Worm (Caenorhabditis elegans) whole organism, L4 larva: ENCODE results near the gene srsx-15.

Experiments
- D1046.2 ChIP-seq: fragments of 200-800 bp; sonication (Bioruptor generic); IDR thresholded peaks from 2 replicates; pipeline ENCODE4 v1.3.6; 2022; ENCODE audit warnings: missing genetic modification characterization, missing compliant biosample characterization
- F10B5.3 ChIP-seq: sonication (generic microtip); optimal IDR thresholded peaks from 2 replicates; lab custom pipeline; 2016; ENCODE audit warnings: mild to moderate bottlenecking, missing genetic modification characterization, missing compliant biosample characterization
- F26F4.8 ChIP-seq: fragments of 200-800 bp; sonication (Bioruptor generic); conservative IDR thresholded peaks from 2 replicates; pipeline ENCODE4 v1.3.6; 2022; ENCODE audit warnings: missing genetic modification characterization, missing compliant biosample characterization
- F44E2.7 ChIP-seq: fragments of 200-800 bp; sonication (Bioruptor generic); IDR thresholded peaks from 2 replicates; pipeline ENCODE4 v2.1.2; 2022; ENCODE audit warnings: missing genetic modification characterization, missing compliant biosample characterization
- R02D3.7 ChIP-seq: fragments of 150-350 bp; sonication (generic microtip); optimal IDR thresholded peaks from 3 replicates; lab custom pipeline; 2014; ENCODE audit warnings: missing biosample characterization, missing genetic modification characterization
- Y105C5A.15 ChIP-seq: fragments of 200-800 bp; sonication (Bioruptor generic); IDR thresholded peaks from 2 replicates; pipeline ENCODE4 v1.3.6; 2022; ENCODE audit warnings: missing genetic modification characterization, missing compliant biosample characterization
- Y48G9A.11 ChIP-seq: fragments of 200-800 bp; sonication (Bioruptor generic); IDR thresholded peaks from 2 replicates; pipeline ENCODE4 v1.3.6; 2022; ENCODE audit warnings: missing genetic modification reagents, missing genetic modification characterization, missing compliant biosample characterization
- Y5F2A.4 ChIP-seq: fragments of 200-800 bp; sonication (Bioruptor generic); optimal IDR thresholded peaks from 2 replicates; lab custom pipeline; 2018; ENCODE audit warnings: mild to moderate bottlenecking, missing genetic modification characterization, missing compliant biosample characterization
- ZK337.2 ChIP-seq: fragments of 200-800 bp; sonication (Bioruptor generic); IDR thresholded peaks from 2 replicates; pipeline ENCODE4 v1.3.6; 2022; ENCODE audit warnings: missing genetic modification reagents, missing genetic modification characterization, missing compliant biosample characterization
- ama-1 ChIP-seq: fragments of 150-350 bp; optimal IDR thresholded peaks from 2 replicates; lab custom pipeline; 2014; ENCODE audit warnings: inconsistent platforms, mixed read lengths
- ceh-20 ChIP-seq: fragments of 200-800 bp; sonication (Bioruptor generic); IDR thresholded peaks from 2 replicates; pipeline ENCODE4 v1.3.6; 2022; ENCODE audit warnings: missing genetic modification reagents, missing genetic modification characterization, missing compliant biosample characterization
- ceh-28 ChIP-seq: fragments of 150-350 bp; optimal IDR thresholded peaks from 2 replicates; lab custom pipeline; 2014; ENCODE audit warnings: missing biosample characterization, missing genetic modification reagents, missing genetic modification characterization
- ceh-32 ChIP-seq: sonication (generic microtip); optimal IDR thresholded peaks from 2 replicates; lab custom pipeline; 2016; ENCODE audit warnings: mild to moderate bottlenecking, missing genetic modification characterization, missing compliant biosample characterization; ENCODE audit not compliant: poor library complexity
- ceh-44 ChIP-seq: fragments of 200-800 bp; sonication (Bioruptor generic); IDR thresholded peaks from 2 replicates; pipeline ENCODE4 v1.3.6; 2022; ENCODE audit warnings: missing genetic modification reagents, missing genetic modification characterization, missing compliant biosample characterization
- ceh-62 ChIP-seq: sonication (generic microtip); optimal IDR thresholded peaks from 2 replicates; lab custom pipeline; 2017; ENCODE audit warnings: missing biosample characterization, missing genetic modification characterization
- cey-2 ChIP-seq: sonication (generic microtip); optimal IDR thresholded peaks from 3 replicates; lab custom pipeline; 2017; ENCODE audit warnings: missing genetic modification characterization, mild to moderate bottlenecking, missing compliant biosample characterization, antibody characterized with exemption, borderline replicate concordance; ENCODE audit not compliant: insufficient read depth
- daf-8 ChIP-seq: fragments of 200-800 bp; sonication (Bioruptor generic); IDR thresholded peaks from 2 replicates; pipeline ENCODE4 v1.3.6; 2022; ENCODE audit warnings: missing genetic modification characterization, missing compliant biosample characterization
- dmd-6 ChIP-seq: fragments of 200-800 bp; sonication (Bioruptor generic); IDR thresholded peaks from 2 replicates; pipeline ENCODE4 v1.3.6; 2022; ENCODE audit warnings: missing genetic modification reagents, missing genetic modification characterization, missing compliant biosample characterization
- dmd-9 ChIP-seq: fragments of 200-800 bp; sonication (Bioruptor generic); IDR thresholded peaks from 2 replicates; pipeline ENCODE4 v1.3.6; 2022; ENCODE audit warnings: missing genetic modification reagents, missing genetic modification characterization, missing compliant biosample characterization
- dve-1 ChIP-seq: sonication (generic microtip); optimal IDR thresholded peaks from 2 replicates; lab custom pipeline; 2017; ENCODE audit warnings: antibody characterized with exemption, mild to moderate bottlenecking, missing genetic modification characterization, missing compliant biosample characterization; ENCODE audit not compliant: insufficient read depth
- egl-27 ChIP-seq: sonication (generic microtip); optimal IDR thresholded peaks from 3 replicates; lab custom pipeline; 2017; ENCODE audit warnings: missing biosample characterization, missing genetic modification reagents, missing genetic modification characterization
- egl-43 ChIP-seq: fragments of 200-800 bp; sonication (Bioruptor generic); IDR thresholded peaks from 2 replicates; pipeline ENCODE4 v1.3.6; 2022; ENCODE audit warnings: missing genetic modification reagents, missing genetic modification characterization, missing compliant biosample characterization
- fkh-10 ChIP-seq: fragments of 150-350 bp; optimal IDR thresholded peaks from 2 replicates; lab custom pipeline; 2014; ENCODE audit warnings: missing biosample characterization, missing genetic modification reagents, missing genetic modification characterization
- hif-1 ChIP-seq, 2 experiments: sonication (generic microtip); optimal IDR thresholded peaks; 2 replicates each; lab custom pipeline; 2016 to 2017; ENCODE audit warnings: missing compliant biosample characterization in 2 of 2, missing genetic modification characterization in 2 of 2, missing genetic modification reagents in 2 of 2, missing genotype in 2 of 2, mild to moderate bottlenecking in 1 of 2
- hlh-11 ChIP-seq: fragments of 200-800 bp; sonication (Bioruptor generic); optimal IDR thresholded peaks from 2 replicates; lab custom pipeline; 2018; ENCODE audit warnings: mild to moderate bottlenecking, missing genetic modification characterization, missing compliant biosample characterization
- hlh-30 ChIP-seq: sonication (generic microtip); optimal IDR thresholded peaks from 2 replicates; lab custom pipeline; 2017; ENCODE audit warnings: antibody characterized with exemption, mild to moderate bottlenecking, missing genetic modification characterization, missing compliant biosample characterization; ENCODE audit not compliant: insufficient read depth
- jun-1 ChIP-seq: fragments of 150-350 bp; optimal IDR thresholded peaks from 2 replicates; lab custom pipeline; 2014; ENCODE audit warnings: missing biosample characterization, missing genetic modification reagents, missing genetic modification characterization
- lin-1 ChIP-seq: fragments of 200-800 bp; sonication (Bioruptor generic); IDR thresholded peaks from 2 replicates; pipeline ENCODE4 v1.3.6; 2022; ENCODE audit warnings: missing genetic modification reagents, missing genetic modification characterization, missing compliant biosample characterization
- lin-39 ChIP-seq: fragments of 150-350 bp; optimal IDR thresholded peaks from 2 replicates; lab custom pipeline; 2014; ENCODE audit warnings: missing biosample characterization, missing genetic modification reagents, missing genetic modification characterization
- madf-5 ChIP-seq, 2 experiments: fragments of 200-800 bp; sonication (Bioruptor generic); IDR thresholded peaks; 2 replicates each; pipeline ENCODE4 v1.3.6; 2022; ENCODE audit warnings: missing compliant biosample characterization in 2 of 2, missing genetic modification characterization in 2 of 2
- madf-9 ChIP-seq: fragments of 200-800 bp; sonication (Bioruptor generic); conservative IDR thresholded peaks from 2 replicates; pipeline ENCODE4 v1.3.6; 2022; ENCODE audit warnings: missing genetic modification reagents, missing genetic modification characterization, missing compliant biosample characterization
- mdl-1 ChIP-seq, 2 experiments: fragments of 150-350 bp in 1 of 2; sonication (generic microtip) in 1 of 2; optimal IDR thresholded peaks; 2 replicates each; lab custom pipeline; 2014 to 2017; ENCODE audit warnings: missing biosample characterization in 2 of 2, missing genetic modification characterization in 2 of 2
- nhr-10 ChIP-seq: fragments of 150-350 bp; optimal IDR thresholded peaks from 2 replicates; lab custom pipeline; 2014; ENCODE audit warnings: missing biosample characterization, missing genetic modification characterization
- nhr-111 ChIP-seq: fragments of 200-800 bp; sonication (Bioruptor generic); optimal IDR thresholded peaks from 2 replicates; lab custom pipeline; 2018; ENCODE audit warnings: mild to moderate bottlenecking, missing genetic modification characterization, missing compliant biosample characterization
- nhr-25 ChIP-seq: sonication (generic microtip); optimal IDR thresholded peaks from 2 replicates; lab custom pipeline; 2017; ENCODE audit warnings: missing genetic modification characterization, mild to moderate bottlenecking, missing compliant biosample characterization, antibody characterized with exemption, moderate library complexity, borderline replicate concordance; ENCODE audit not compliant: insufficient read depth
- nhr-28 ChIP-seq: fragments of 150-350 bp; optimal IDR thresholded peaks from 2 replicates; lab custom pipeline; 2014; ENCODE audit warnings: missing biosample characterization, missing genetic modification characterization
- nhr-6 ChIP-seq: fragments of 150-350 bp; optimal IDR thresholded peaks from 2 replicates; lab custom pipeline; 2014; ENCODE audit warnings: missing biosample characterization, missing genetic modification characterization
- nhr-77 ChIP-seq: fragments of 150-350 bp; optimal IDR thresholded peaks from 2 replicates; lab custom pipeline; 2014; ENCODE audit warnings: missing biosample characterization, missing genetic modification characterization
- pha-4 ChIP-seq, 2 experiments: fragments of 150-350 bp in 1 of 2; fragments of 200-800 bp in 1 of 2; sonication (Bioruptor generic) in 1 of 2; IDR thresholded peaks in 1 of 2; optimal IDR thresholded peaks in 1 of 2; 2 replicates each; pipeline versions ENCODE4 v1.3.6 to Lab custom; 2014 to 2022; ENCODE audit warnings: missing genetic modification characterization in 2 of 2, missing genetic modification reagents in 2 of 2, missing biosample characterization in 1 of 2, missing compliant biosample characterization in 1 of 2
- sdz-12 ChIP-seq: fragments of 200-800 bp; sonication (Bioruptor generic); optimal IDR thresholded peaks from 2 replicates; lab custom pipeline; 2018; ENCODE audit warnings: mild to moderate bottlenecking, missing genetic modification characterization, missing compliant biosample characterization
- skn-1 ChIP-seq: fragments of 150-350 bp; optimal IDR thresholded peaks from 2 replicates; lab custom pipeline; 2014; ENCODE audit warnings: missing biosample characterization, missing genetic modification characterization
- snpc-1.2 ChIP-seq: fragments of 200-800 bp; sonication (Bioruptor generic); IDR thresholded peaks from 2 replicates; pipeline ENCODE4 v1.3.6; 2022; ENCODE audit warnings: missing genetic modification reagents, missing genetic modification characterization, missing compliant biosample characterization
- snpc-4 ChIP-seq: fragments of 150-350 bp; optimal IDR thresholded peaks from 2 replicates; lab custom pipeline; 2014; ENCODE audit warnings: missing biosample characterization, missing genetic modification characterization
- unc-130 ChIP-seq: sonication (generic microtip); optimal IDR thresholded peaks from 2 replicates; lab custom pipeline; 2016; ENCODE audit warnings: missing genetic modification reagents, missing genetic modification characterization, missing compliant biosample characterization
- unc-62 ChIP-seq, 3 experiments: fragments of 150-350 bp in 1 of 3; sonication (generic microtip); optimal IDR thresholded peaks in 2 of 3; peaks in 1 of 3; 1 replicate in 1 of 3; 2 replicates in 2 of 3; lab custom pipeline; 2014 to 2017; ENCODE audit warnings: missing biosample characterization in 3 of 3, missing genetic modification characterization in 3 of 3, missing genetic modification reagents in 3 of 3, missing genotype in 1 of 3
- zfp-2 ChIP-seq: sonication (generic microtip); optimal IDR thresholded peaks from 2 replicates; lab custom pipeline; 2016; ENCODE audit warnings: mild to moderate bottlenecking, missing genetic modification characterization, missing compliant biosample characterization
- zip-11 ChIP-seq: fragments of 200-800 bp; sonication (Bioruptor generic); IDR thresholded peaks from 2 replicates; pipeline ENCODE4 v1.3.6; 2022; ENCODE audit warnings: missing genetic modification characterization, missing compliant biosample characterization
- ztf-7 ChIP-seq: fragments of 150-350 bp; optimal IDR thresholded peaks from 2 replicates; lab custom pipeline; 2014; ENCODE audit warnings: missing biosample characterization, missing genetic modification characterization

srsx-15 gene

ce11 chrIV:5607343-5607742 lies 16.3 kb downstream of the srsx-15 start (continued):
- peak; percentile 75; the same call in 1 of the 2 replicates for TF ChIP-seq egl-43
- TF ChIP-seq nhr-111 (GFP tag; lab: Kevin White, UChicago): no peak
- peak; percentile 61 for TF ChIP-seq ama-1
- no peak for TF ChIP-seq skn-1 (tag; lab: Kevin White, UChicago)
- no peak for TF ChIP-seq dmd-9
- no peak for TF ChIP-seq cey-2 (tag; lab: Kevin White, UChicago)
- no peak for TF ChIP-seq daf-8 (GFP tag; lab: Robert Waterston, UW)
- no peak for TF ChIP-seq R02D3.7 (tag; lab: Kevin White, UChicago)
- peak; percentile 59 for TF ChIP-seq nhr-25 (tag; lab: Kevin White, UChicago)
- TF ChIP-seq F44E2.7 (GFP tag; lab: Robert Waterston, UW): no peak
- peak; percentile 71 for TF ChIP-seq nhr-10 (tag; lab: Kevin White, UChicago)
- peak; percentile 65 for TF ChIP-seq dmd-6 (GFP tag; lab: Robert Waterston, UW)
- TF ChIP-seq nhr-77 (tag; lab: Kevin White, UChicago): peak; percentile 77
- TF ChIP-seq ceh-44 (GFP tag; lab: Robert Waterston, UW): peak; percentile 44; the same call in 1 of the 2 replicates
- TF ChIP-seq Y48G9A.11 (GFP tag; lab: Robert Waterston, UW): no peak
- peak; percentile 91 for TF ChIP-seq ceh-20
- TF ChIP-seq ceh-32 (tag; lab: Kevin White, UChicago): no peak
- no peak for TF ChIP-seq madf-9 (GFP tag; lab: Robert Waterston, UW)
- no peak for TF ChIP-seq F26F4.8 (GFP tag; lab: Robert Waterston, UW)
- no peak for TF ChIP-seq madf-5 (GFP tag; IDR thresholded peaks at IDR 0.05; lab: Robert Waterston, UW)
- no peak for TF ChIP-seq ceh-62 (tag; lab: Kevin White, UChicago)
- peak; percentile 62 for TF ChIP-seq fkh-10 (GFP tag; lab: Kevin White, UChicago)
- peak; percentile 13 for TF ChIP-seq jun-1 (tag; lab: Kevin White, UChicago)
- TF ChIP-seq snpc-1.2: no peak
- peak; percentile 29 for TF ChIP-seq Y5F2A.4 (GFP tag; lab: Kevin White, UChicago)

- TF ChIP-seq dve-1 (tag; lab: Kevin White, UChicago): peak; percentile 54
- no peak for TF ChIP-seq ZK337.2 (GFP tag; lab: Robert Waterston, UW)
- TF ChIP-seq zip-11: no peak
- TF ChIP-seq hlh-30 (tag; lab: Kevin White, UChicago): peak; percentile 92
- TF ChIP-seq lin-1 (GFP tag; lab: Robert Waterston, UW): no peak
- TF ChIP-seq F10B5.3 (tag; lab: Kevin White, UChicago): no peak
- no peak for TF ChIP-seq ceh-32 (tag; lab: Kevin White, UChicago)
- TF ChIP-seq skn-1 (tag; lab: Kevin White, UChicago): no peak
- TF ChIP-seq hif-1 (tag; optimal IDR thresholded peaks at IDR 0.05; lab: Kevin White, UChicago): no peak
- TF ChIP-seq unc-130 (GFP tag; lab: Kevin White, UChicago): no peak
- TF ChIP-seq mdl-1 (tag; optimal IDR thresholded peaks at IDR 0.05; lab: Kevin White, UChicago): peak in 1 of 2 experiments; percentile 61
- no peak for TF ChIP-seq lin-39
- TF ChIP-seq pha-4 (GFP tag; IDR thresholded peaks at IDR 0.05; lab: Robert Waterston, UW): no peak; the same call in 1 of the 2 replicates
- TF ChIP-seq pha-4 (tag; optimal IDR thresholded peaks at IDR 0.05; lab: Kevin White, UChicago): peak; percentile 30
- TF ChIP-seq hlh-11 (tag; lab: Kevin White, UChicago): peak; percentile 71
- TF ChIP-seq zfp-2 (tag; lab: Kevin White, UChicago): no peak
- no peak for TF ChIP-seq unc-62 (GFP tag; optimal IDR thresholded peaks at IDR 0.05 in 1 of 2; lab: Kevin White, UChicago)
- TF ChIP-seq unc-62 (tag; optimal IDR thresholded peaks at IDR 0.05; lab: Kevin White, UChicago): no peak
- TF ChIP-seq sdz-12 (GFP tag; lab: Kevin White, UChicago): no peak
- peak; percentile 20; the same call in 1 of the 2 replicates for TF ChIP-seq dmd-6 (GFP tag; lab: Robert Waterston, UW)
- no peak for TF ChIP-seq ceh-28 (tag; lab: Kevin White, UChicago)
- TF ChIP-seq ama-1: peak; percentile 40
- no peak for TF ChIP-seq snpc-4 (tag; lab: Kevin White, UChicago)
- peak; percentile 71 for TF ChIP-seq nhr-28 (tag; lab: Kevin White, UChicago)
- TF ChIP-seq cey-2 (tag; lab: Kevin White, UChicago): peak; percentile 22
- TF ChIP-seq Y105C5A.15 (GFP tag; lab: Robert Waterston, UW): no peak
- no peak for TF ChIP-seq ztf-7 (tag; lab: Kevin White, UChicago)
- no peak for TF ChIP-seq egl-27
- TF ChIP-seq nhr-6 (tag; lab: Kevin White, UChicago): peak; percentile 70
- no peak for TF ChIP-seq D1046.2 (GFP tag; lab: Robert Waterston, UW)
Measured at ce11 chrIV:5605225-5605624, 18.4 kb downstream of the srsx-15 start.
